Fruit fly (Drosophila melanogaster) whole organism, wandering third instar larva: ENCODE data around the gene Snoo.

Source experiments
- Abd-B ChIP-seq: fragments of >200 bp; optimal IDR thresholded peaks from 2 replicates; lab custom pipeline; 2017; ENCODE audit warnings: missing biosample characterization, missing genetic modification characterization
- CG32264 ChIP-seq: fragments of 200-800 bp; sonication (Bioruptor generic); optimal IDR thresholded peaks from 2 replicates; lab custom pipeline; 2016; ENCODE audit warnings: missing biosample characterization, missing genetic modification characterization
- CG9705 ChIP-seq: fragments of 200-800 bp; sonication (Bioruptor generic); optimal IDR thresholded peaks from 2 replicates; lab custom pipeline; 2018; ENCODE audit warnings: missing biosample characterization, mild to moderate bottlenecking, missing genetic modification characterization
- CrebA ChIP-seq: fragments of 200-800 bp; sonication (Bioruptor generic); optimal IDR thresholded peaks from 2 replicates; lab custom pipeline; 2016; ENCODE audit warnings: missing biosample characterization, mild to moderate bottlenecking, missing genetic modification characterization, borderline replicate concordance
- Dif ChIP-seq: fragments of 200-275, 200-300 bp; sonication (Bioruptor generic); optimal IDR thresholded peaks from 2 replicates; lab custom pipeline; 2018; ENCODE audit warnings: missing biosample characterization, missing genetic modification characterization; ENCODE audit not compliant: partially characterized antibody
- HLH106 ChIP-seq: fragments of 200-800 bp; optimal IDR thresholded peaks from 3 replicates; lab custom pipeline; 2019; ENCODE audit warnings: missing biosample characterization, mild to moderate bottlenecking, missing genetic modification characterization, moderate library complexity
- Hnf4 ChIP-seq: fragments of 200-800 bp; sonication (Bioruptor generic); optimal IDR thresholded peaks from 2 replicates; lab custom pipeline; 2016; ENCODE audit warnings: missing biosample characterization, mild to moderate bottlenecking, missing genetic modification characterization
- Hr83 ChIP-seq: fragments of 200-300 bp; sonication (Bioruptor generic); optimal IDR thresholded peaks from 2 replicates; lab custom pipeline; 2016; ENCODE audit warnings: missing biosample characterization, mild to moderate bottlenecking, missing genetic modification characterization, moderate library complexity; ENCODE audit not compliant: poor library complexity, severe bottlenecking
- Jra ChIP-seq: sonication (Bioruptor generic); optimal IDR thresholded peaks from 2 replicates; lab custom pipeline; 2016; ENCODE audit warnings: missing biosample characterization, missing genetic modification characterization
- Mio ChIP-seq: sonication (Bioruptor generic); optimal IDR thresholded peaks from 2 replicates; lab custom pipeline; 2016; ENCODE audit warnings: missing biosample characterization, missing genetic modification characterization
- Myc ChIP-seq: fragments of >200 bp; optimal IDR thresholded peaks from 2 replicates; lab custom pipeline; 2017
- N ChIP-seq: fragments of >200 bp; optimal IDR thresholded peaks from 2 replicates; lab custom pipeline; 2018; ENCODE audit warnings: missing biosample characterization, missing external identifiers, missing genetic modification characterization
- OdsH ChIP-seq: fragments of 200-800 bp; sonication (Bioruptor generic); optimal IDR thresholded peaks from 2 replicates; lab custom pipeline; 2016; ENCODE audit warnings: missing biosample characterization, mild to moderate bottlenecking, missing genetic modification characterization
- Rel ChIP-seq, 2 experiments: fragments of 200-800 bp; sonication (Bioruptor generic) in 1 of 2; optimal IDR thresholded peaks; 2 replicates in 1 of 2; 3 replicates in 1 of 2; lab custom pipeline; 2016 to 2019; ENCODE audit warnings: mild to moderate bottlenecking in 2 of 2, missing biosample characterization in 2 of 2, missing genetic modification characterization in 2 of 2, moderate library complexity in 1 of 2
- Sp1 ChIP-seq: fragments of 200-800 bp; sonication (Bioruptor generic); optimal IDR thresholded peaks from 3 replicates; lab custom pipeline; 2019; ENCODE audit warnings: missing biosample characterization, mild to moderate bottlenecking, missing genetic modification characterization, moderate library complexity
- br ChIP-seq: fragments of 200-800 bp; sonication (Bioruptor generic); optimal IDR thresholded peaks from 2 replicates; lab custom pipeline; 2016; ENCODE audit warnings: missing biosample characterization, missing genetic modification characterization
- brk ChIP-seq: fragments of 200-800 bp; sonication (Bioruptor generic); optimal IDR thresholded peaks from 2 replicates; lab custom pipeline; 2016; ENCODE audit warnings: missing biosample characterization, mild to moderate bottlenecking, missing genetic modification characterization
- dl ChIP-seq, 2 experiments: fragments of 175-275, 200-275 bp in 1 of 2; fragments of 200-275 bp in 1 of 2; sonication (Bioruptor generic); optimal IDR thresholded peaks; lab custom pipeline; 2018; ENCODE audit warnings: mild to moderate bottlenecking in 2 of 2, missing biosample characterization in 2 of 2, missing genetic modification characterization in 2 of 2, moderate library complexity in 2 of 2; ENCODE audit not compliant: partially characterized antibody in 2 of 2, insufficient read depth in 1 of 2
- dmrt93B ChIP-seq: fragments of 200-800 bp; sonication (Bioruptor generic); optimal IDR thresholded peaks from 2 replicates; lab custom pipeline; 2018; ENCODE audit warnings: missing biosample characterization, mild to moderate bottlenecking, missing genetic modification characterization
- ey ChIP-seq: fragments of 200-800 bp; sonication (Bioruptor generic); optimal IDR thresholded peaks from 2 replicates; lab custom pipeline; 2016; ENCODE audit warnings: missing biosample characterization, missing genetic modification characterization
- foxo ChIP-seq, 2 experiments: fragments of 200-800 bp; sonication (Bioruptor generic); optimal IDR thresholded peaks; 2 replicates in 1 of 2; 3 replicates in 1 of 2; lab custom pipeline; 2016 to 2017; ENCODE audit warnings: missing biosample characterization in 2 of 2, missing genetic modification characterization in 2 of 2
- fru ChIP-seq: fragments of 200-800 bp; sonication (Bioruptor generic); optimal IDR thresholded peaks from 3 replicates; lab custom pipeline; 2016; ENCODE audit warnings: missing biosample characterization, mild to moderate bottlenecking, missing genetic modification characterization
- h ChIP-seq: fragments of 200-800 bp; sonication (Bioruptor generic); optimal IDR thresholded peaks from 3 replicates; lab custom pipeline; 2016; ENCODE audit warnings: missing biosample characterization, mild to moderate bottlenecking, missing genetic modification characterization
- jim ChIP-seq: fragments of 175-275, 200-325 bp; sonication (Bioruptor generic); optimal IDR thresholded peaks from 2 replicates; lab custom pipeline; 2016; ENCODE audit warnings: missing biosample characterization, mild to moderate bottlenecking, missing genetic modification characterization
- lola ChIP-seq: fragments of >200 bp; optimal IDR thresholded peaks from 2 replicates; lab custom pipeline; 2017; ENCODE audit warnings: missing biosample characterization, missing genetic modification characterization
- pan ChIP-seq: fragments of >200 bp; optimal IDR thresholded peaks from 2 replicates; lab custom pipeline; 2017
- psq ChIP-seq: fragments of 200-800 bp; sonication (Bioruptor generic); optimal IDR thresholded peaks from 3 replicates; lab custom pipeline; 2017; ENCODE audit warnings: missing biosample characterization, mild to moderate bottlenecking, missing genetic modification characterization, moderate library complexity
- rgr ChIP-seq: fragments of 200-800 bp; sonication (Bioruptor generic); optimal IDR thresholded peaks from 3 replicates; lab custom pipeline; 2016; ENCODE audit warnings: missing biosample characterization, mild to moderate bottlenecking, missing genetic modification characterization
- sage ChIP-seq: fragments of 200-800 bp; sonication (Bioruptor generic); optimal IDR thresholded peaks from 2 replicates; lab custom pipeline; 2016; ENCODE audit warnings: missing biosample characterization, mild to moderate bottlenecking, missing genetic modification characterization
- sv ChIP-seq: fragments of 200-800 bp; sonication (Bioruptor generic); optimal IDR thresholded peaks from 3 replicates; lab custom pipeline; 2016; ENCODE audit warnings: missing biosample characterization, missing genetic modification characterization
- tai ChIP-seq: sonication (Bioruptor generic); optimal IDR thresholded peaks from 2 replicates; lab custom pipeline; 2016; ENCODE audit warnings: missing biosample characterization, missing genetic modification characterization
- usp ChIP-seq: fragments of >200 bp; optimal IDR thresholded peaks from 2 replicates; lab custom pipeline; 2017; ENCODE audit warnings: missing biosample characterization, missing genetic modification characterization
- woc ChIP-seq: sonication (Bioruptor generic); optimal IDR thresholded peaks from 2 replicates; lab custom pipeline; 2016; ENCODE audit warnings: missing biosample characterization, mild to moderate bottlenecking, missing genetic modification characterization

Snoo gene

DNA sequence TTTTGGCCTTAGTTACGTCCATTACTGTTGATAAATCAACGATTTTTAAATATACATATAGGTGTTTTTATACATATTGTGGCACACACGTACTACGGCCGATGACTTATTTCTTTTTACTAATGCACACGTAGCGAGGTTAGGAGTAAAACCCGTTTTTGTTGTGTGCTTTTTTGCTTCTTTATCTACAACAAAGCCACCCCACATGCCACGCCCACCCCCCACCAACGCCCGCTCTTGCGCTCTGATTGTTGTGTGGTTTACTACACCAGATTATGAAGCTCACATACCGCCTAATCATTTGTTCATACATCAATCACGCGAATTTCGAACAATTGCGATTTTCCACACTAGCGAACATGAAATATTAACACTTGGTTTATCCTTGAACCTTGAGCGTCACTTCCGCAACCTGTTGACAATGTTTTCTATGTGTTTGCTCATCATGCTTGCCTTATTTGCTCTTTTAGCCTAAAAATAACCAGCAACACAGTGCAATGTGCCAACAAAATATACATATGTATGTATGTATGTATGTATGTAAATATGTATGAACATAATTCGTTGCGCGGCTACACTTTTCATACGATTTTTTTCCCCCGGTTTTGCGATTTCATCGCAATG, 9.2 kb upstream of the Snoo start:
- TF ChIP-seq sage, result no peak
- TF ChIP-seq rgr (GFP tag; lab: Kevin White, UChicago), result no peak
- peak; percentile 53 for TF ChIP-seq Dif
- TF ChIP-seq sv (GFP tag; lab: Kevin White, UChicago), result no peak
- TF ChIP-seq N (GFP tag; lab: Kevin White, UChicago), result no peak
- TF ChIP-seq OdsH (GFP tag; lab: Kevin White, UChicago), result no peak
- no peak for TF ChIP-seq Myc (lab: Kevin White, UChicago)
- TF ChIP-seq HLH106 (tag; lab: Kevin White, UChicago), result peak; percentile 6
- TF ChIP-seq h (GFP tag; lab: Kevin White, UChicago), result no peak
- no peak for TF ChIP-seq Mio (GFP tag; lab: Kevin White, UChicago)
- no peak for TF ChIP-seq ey
- no peak for TF ChIP-seq lola
- TF ChIP-seq Abd-B (GFP tag; lab: Kevin White, UChicago), result no peak
- TF ChIP-seq Rel (GFP tag; optimal IDR thresholded peaks at IDR 0.05; lab: Kevin White, UChicago), result no peak
- peak; percentile 94 for TF ChIP-seq Rel (tag; optimal IDR thresholded peaks at IDR 0.05; lab: Kevin White, UChicago)
- TF ChIP-seq fru (GFP tag; lab: Kevin White, UChicago), result no peak
- TF ChIP-seq jim (GFP tag; lab: Kevin White, UChicago), result peak; percentile 22
- no peak for TF ChIP-seq Hr83 (GFP tag; lab: Kevin White, UChicago)
- no peak for TF ChIP-seq Jra (GFP tag; lab: Kevin White, UChicago)
- TF ChIP-seq br, result no peak
- no peak for TF ChIP-seq brk (GFP tag; lab: Kevin White, UChicago)
- TF ChIP-seq, all 38 proteins: peak for 4

DNA sequence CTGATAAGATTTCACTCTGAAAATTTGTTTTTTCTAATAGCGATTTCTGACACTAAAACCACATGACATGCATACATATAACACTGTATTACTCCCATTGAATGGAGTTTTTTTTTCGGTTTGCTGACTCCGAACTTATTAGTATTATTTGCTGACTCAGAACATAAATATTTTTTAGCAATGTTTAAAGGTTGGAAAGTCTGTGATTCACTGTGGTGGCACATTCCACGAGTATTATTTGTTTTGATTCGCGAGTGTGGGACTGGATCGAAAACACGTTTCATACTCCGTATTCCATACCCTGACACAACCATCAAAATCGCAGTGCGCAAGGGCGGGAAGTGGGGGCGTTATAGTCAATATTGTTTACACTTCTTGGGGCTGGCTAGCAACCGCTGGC, 8.7 kb upstream of the Snoo start:
- TF ChIP-seq CG32264 (GFP tag; lab: Kevin White, UChicago) (no peak), rgr (GFP tag; lab: Kevin White, UChicago) (no peak), psq (no peak), fru (GFP tag; lab: Kevin White, UChicago) (no peak), sv (GFP tag; lab: Kevin White, UChicago) (no peak), CG9705 (no peak), dl (GFP tag; optimal IDR thresholded peaks at IDR 0.05; lab: Kevin White, UChicago; ENCODE audit: insufficient read depth in 1 of 2, partially characterized antibody in 2 of 2) (no peak), tai (GFP tag; lab: Kevin White, UChicago) (no peak)
- TF ChIP-seq, all 38 proteins: peak for 0

DNA sequence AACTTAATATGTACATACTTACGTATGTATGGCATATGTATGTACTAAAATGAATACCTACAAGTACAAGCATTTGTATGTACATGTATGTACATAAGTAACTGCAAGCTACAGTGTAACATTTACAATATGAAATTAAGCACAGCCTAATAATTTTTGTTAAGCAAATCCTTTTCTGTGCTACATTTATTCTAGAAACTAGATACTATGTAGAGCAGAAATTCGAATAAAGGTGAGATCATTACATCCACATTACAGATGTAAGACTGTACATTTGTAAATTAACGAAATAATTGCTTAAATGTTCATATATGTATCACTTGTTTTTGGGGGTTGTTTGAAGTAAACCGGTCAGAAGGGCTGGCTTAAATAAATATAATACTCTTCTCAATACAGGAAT, 8.0 kb upstream of the Snoo start:
- TF ChIP-seq dmrt93B (GFP tag; lab: Kevin White, UChicago) (peak; percentile 15), jim (GFP tag; lab: Kevin White, UChicago) (no peak), CG9705 (peak; percentile 16), Sp1 (peak; percentile 77), foxo (GFP tag; optimal IDR thresholded peaks at IDR 0.05; lab: Kevin White, UChicago) (peak in 1 of 2 experiments; percentile 41), Hnf4 (GFP tag; lab: Kevin White, UChicago) (peak; percentile 61), Abd-B (GFP tag; lab: Kevin White, UChicago) (no peak), HLH106 (tag; lab: Kevin White, UChicago) (peak; percentile 75), Hr83 (GFP tag; lab: Kevin White, UChicago) (no peak), woc (GFP tag; lab: Kevin White, UChicago) (peak; percentile 15), Rel (GFP tag; optimal IDR thresholded peaks at IDR 0.05; lab: Kevin White, UChicago) (no peak), Rel (tag; optimal IDR thresholded peaks at IDR 0.05; lab: Kevin White, UChicago) (peak; percentile 55), psq (peak; percentile 52), usp (GFP tag; lab: Kevin White, UChicago) (no peak), CrebA (GFP tag; lab: Kevin White, UChicago) (no peak), CG32264 (GFP tag; lab: Kevin White, UChicago) (peak; percentile 28), br (peak; percentile 60), h (GFP tag; lab: Kevin White, UChicago) (peak; percentile 16), rgr (GFP tag; lab: Kevin White, UChicago) (peak; percentile 55), brk (GFP tag; lab: Kevin White, UChicago) (peak; percentile 46), ey (peak; percentile 73), sage (no peak), pan (lab: Kevin White, UChicago) (no peak), Myc (lab: Kevin White, UChicago) (no peak), tai (GFP tag; lab: Kevin White, UChicago) (peak; percentile 75), Dif (no peak), OdsH (GFP tag; lab: Kevin White, UChicago) (peak; percentile 78)
